Fruit fly (Drosophila melanogaster) whole organism: Measurements from ENCODE around the gene CG32036.

ENCODE experiments used
- CG8478 ChIP-seq: fragments of >200 bp; optimal IDR thresholded peaks from 2 replicates; lab custom pipeline; 2018; ENCODE audit warnings: inconsistent platforms
- Dll ChIP-seq: fragments of >200 bp; optimal IDR thresholded peaks from 2 replicates; lab custom pipeline; 2017
- EcR ChIP-seq, 2 experiments: fragments of >200 bp; optimal IDR thresholded peaks; 2 replicates each; lab custom pipeline; 2017; ENCODE audit warnings: missing biosample characterization in 2 of 2, missing genetic modification characterization in 2 of 2, missing genetic modification reagents in 2 of 2
- pan ChIP-seq: fragments of >200 bp; optimal IDR thresholded peaks from 2 replicates; lab custom pipeline; 2017
- psq ChIP-seq: fragments of >200 bp; optimal IDR thresholded peaks from 2 replicates; lab custom pipeline; 2017
- usp ChIP-seq: fragments of >200 bp; optimal IDR thresholded peaks from 2 replicates; lab custom pipeline; 2017; ENCODE audit warnings: missing biosample characterization, missing genetic modification characterization, mixed read lengths

DNA sequence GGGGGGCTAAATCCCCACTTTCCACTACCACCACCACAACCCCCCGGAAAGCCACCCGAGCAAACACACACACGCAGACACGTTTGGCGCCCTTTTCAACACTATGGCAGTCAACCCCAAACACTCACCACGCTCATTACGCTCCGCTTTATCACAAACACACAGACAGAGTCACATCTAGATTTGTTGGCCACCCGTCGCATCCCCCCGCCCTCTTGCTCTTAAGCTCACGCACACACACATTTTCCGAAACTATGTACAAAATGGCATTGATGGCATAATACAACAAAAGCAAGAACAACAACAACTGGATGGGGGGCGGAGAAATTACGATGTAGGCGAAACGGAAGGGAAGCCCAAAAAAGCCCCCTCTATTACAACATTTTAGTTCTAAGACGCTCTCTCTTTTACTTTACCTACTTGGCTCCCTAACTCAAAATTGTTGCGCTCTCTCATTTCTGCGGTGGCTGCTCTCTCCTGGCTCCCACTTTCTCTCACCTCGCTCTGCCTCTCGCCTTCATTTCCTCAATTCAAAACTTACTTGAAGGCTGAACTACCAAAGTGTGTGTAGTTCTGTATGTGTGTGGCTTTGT, 23.3 kb downstream of the CG32036 start:
- TF ChIP-seq usp (GFP tag; lab: Kevin White, UChicago), result no peak
- TF ChIP-seq psq (lab: Kevin White, UChicago), result no peak
- TF ChIP-seq pan (lab: Kevin White, UChicago), result no peak
- no peak for TF ChIP-seq EcR (GFP tag; optimal IDR thresholded peaks at IDR 0.05; lab: Kevin White, UChicago)
- TF ChIP-seq CG8478 (lab: Kevin White, UChicago), result no peak
- TF ChIP-seq Dll (lab: Kevin White, UChicago), result no peak
